Worm (Caenorhabditis elegans) whole organism, L3 larva: Measurements from ENCODE around the gene cima-1.

Experiments used
- aly-2 ChIP-seq: fragments of 150-350 bp; optimal IDR thresholded peaks from 2 replicates; lab custom pipeline; 2014; ENCODE audit warnings: missing biosample characterization, missing genetic modification characterization
- ama-1 ChIP-seq: fragments of 150-350 bp; optimal IDR thresholded peaks from 2 replicates; lab custom pipeline; 2018
- elt-3 ChIP-seq, 3 experiments: fragments of 150-350 bp in 1 of 3; sonication (generic microtip) in 2 of 3; optimal IDR thresholded peaks; 2 replicates in 2 of 3; 4 replicates in 1 of 3; lab custom pipeline; 2014 to 2017; ENCODE audit warnings: missing biosample characterization in 3 of 3, missing genetic modification characterization in 3 of 3
- jun-1 ChIP-seq: fragments of 150-350 bp; optimal IDR thresholded peaks from 2 replicates; lab custom pipeline; 2014; ENCODE audit warnings: missing biosample characterization, missing genetic modification reagents, missing genetic modification characterization
- lin-39 ChIP-seq: fragments of 150-350 bp; optimal IDR thresholded peaks from 2 replicates; lab custom pipeline; 2018; ENCODE audit warnings: missing biosample characterization, missing genetic modification reagents, missing genetic modification characterization
- mdl-1 ChIP-seq: fragments of 150-350 bp; optimal IDR thresholded peaks from 2 replicates; lab custom pipeline; 2014; ENCODE audit warnings: missing biosample characterization, missing genetic modification characterization
- mml-1 ChIP-seq: fragments of 150-350 bp; sonication (generic microtip); optimal IDR thresholded peaks from 3 replicates; lab custom pipeline; 2014; ENCODE audit warnings: missing biosample characterization, missing genetic modification characterization
- nhr-12 ChIP-seq: fragments of 150-350 bp; optimal IDR thresholded peaks from 2 replicates; lab custom pipeline; 2014; ENCODE audit warnings: missing biosample characterization, missing genetic modification characterization
- nhr-77 ChIP-seq: fragments of 150-350 bp; optimal IDR thresholded peaks from 2 replicates; lab custom pipeline; 2014; ENCODE audit warnings: missing biosample characterization, missing genetic modification characterization

DNA sequence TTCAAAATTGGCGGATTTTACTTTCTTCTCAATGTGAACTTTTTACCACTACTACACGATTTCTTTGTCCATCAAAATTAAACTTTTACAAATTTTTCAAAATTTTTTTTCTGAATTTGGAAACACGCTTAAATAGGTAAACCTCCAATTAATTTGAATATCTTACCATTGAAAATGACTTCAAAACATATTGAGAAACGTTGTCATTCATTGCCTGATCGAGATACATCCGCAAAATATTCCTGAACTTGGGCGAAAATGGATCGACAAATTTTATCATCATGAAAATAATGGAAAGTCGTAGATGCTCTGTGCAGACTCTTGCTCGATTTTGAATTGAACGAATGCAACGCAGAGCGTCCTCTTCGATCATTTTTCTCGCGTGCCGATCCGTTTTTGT lies 4.4 kb upstream of the cima-1 start:
- TF ChIP-seq mdl-1 (tag; lab: Kevin White, UChicago) (no peak), lin-39 (no peak), aly-2 (tag; lab: Kevin White, UChicago) (no peak), elt-3 (tag; optimal IDR thresholded peaks at IDR 0.05; lab: Kevin White, UChicago) (no peak), nhr-12 (tag; lab: Kevin White, UChicago) (no peak), jun-1 (tag; lab: Kevin White, UChicago) (no peak), nhr-77 (tag; lab: Kevin White, UChicago) (no peak), ama-1 (no peak), mml-1 (tag; lab: Kevin White, UChicago) (no peak)
